Fruit fly (Drosophila melanogaster) whole organism, embryonic: ENCODE data around the gene Snx17.

Experiments
- Ada2b ChIP-seq: fragments of 200-800 bp; sonication (Bioruptor generic); IDR thresholded peaks from 2 replicates; pipeline ENCODE4 v1.3.6; 2022; ENCODE audit warnings: missing biosample characterization, missing genetic modification characterization
- Atf6 ChIP-seq: fragments of 200-800 bp; sonication (Bioruptor generic); IDR thresholded peaks from 2 replicates; pipeline ENCODE4 v1.3.6; 2022; ENCODE audit warnings: missing biosample characterization, missing genetic modification characterization
- Awh ChIP-seq: fragments of 200-800 bp; sonication (Bioruptor generic); IDR thresholded peaks from 2 replicates; pipeline ENCODE4, ENCODE4 v1.3.6; 2022; ENCODE audit warnings: missing biosample characterization, missing genetic modification characterization
- Bdp1 ChIP-seq: fragments of 200-800 bp; sonication (Bioruptor generic); optimal IDR thresholded peaks from 3 replicates; lab custom pipeline; 2016; ENCODE audit warnings: missing biosample characterization, missing genetic modification characterization
- CG10274 ChIP-seq: fragments of 200-800 bp; sonication (Bioruptor generic); optimal IDR thresholded peaks from 3 replicates; lab custom pipeline; 2017; ENCODE audit warnings: missing biosample characterization, mild to moderate bottlenecking, missing genetic modification characterization
- CG11085 ChIP-seq: fragments of 200-800 bp; sonication (Bioruptor generic); IDR thresholded peaks from 2 replicates; pipeline ENCODE4 v1.3.6; 2022; ENCODE audit warnings: missing biosample characterization, missing genetic modification characterization
- CG12659 ChIP-seq: fragments of 200-800 bp; sonication (Bioruptor generic); optimal IDR thresholded peaks from 3 replicates; lab custom pipeline; 2017; ENCODE audit warnings: mild to moderate bottlenecking, missing biosample characterization, missing genetic modification reagents, missing genetic modification characterization
- CG13287 ChIP-seq: fragments of 200-800 bp; sonication (Bioruptor generic); IDR thresholded peaks from 2 replicates; pipeline ENCODE4 v1.3.6; 2022; ENCODE audit warnings: missing biosample characterization, missing genetic modification characterization; ENCODE audit not compliant: partially characterized antibody
- CG13624 ChIP-seq: fragments of 200-800 bp; sonication (Bioruptor generic); optimal IDR thresholded peaks from 2 replicates; lab custom pipeline; 2016; ENCODE audit warnings: missing biosample characterization, missing genetic modification characterization
- CG14014 ChIP-seq: fragments of 200-800 bp; sonication (Bioruptor generic); IDR thresholded peaks from 2 replicates; pipeline ENCODE4 v1.3.6; 2022; ENCODE audit warnings: missing biosample characterization, missing genetic modification characterization
- CG14050 ChIP-seq: fragments of 200-800 bp; sonication (Bioruptor generic); IDR thresholded peaks from 3 replicates; pipeline ENCODE4 v1.3.6; 2022; ENCODE audit warnings: missing biosample characterization, missing genetic modification characterization
- CG14667 ChIP-seq: fragments of 200-800 bp; sonication (Bioruptor generic); IDR thresholded peaks from 2 replicates; pipeline ENCODE4 v1.3.6; 2022; ENCODE audit warnings: missing biosample characterization, missing genetic modification characterization
- CG1603 ChIP-seq: fragments of 200-800 bp; sonication (Bioruptor generic); optimal IDR thresholded peaks from 2 replicates; lab custom pipeline; 2019; ENCODE audit warnings: missing biosample characterization, mild to moderate bottlenecking, missing genetic modification characterization, moderate library complexity
- CG16815 ChIP-seq: fragments of 200-800 bp; sonication (Bioruptor generic); optimal IDR thresholded peaks from 3 replicates; lab custom pipeline; 2017; ENCODE audit warnings: missing biosample characterization, mild to moderate bottlenecking, missing genetic modification characterization
- CG2202 ChIP-seq: fragments of 200-800 bp; sonication (Bioruptor generic); optimal IDR thresholded peaks from 2 replicates; lab custom pipeline; 2018; ENCODE audit warnings: missing biosample characterization, mild to moderate bottlenecking, missing genetic modification characterization
- CG30431 ChIP-seq: fragments of 200-800 bp; sonication (Bioruptor generic); optimal IDR thresholded peaks from 2 replicates; lab custom pipeline; 2017; ENCODE audit warnings: missing biosample characterization, missing genetic modification characterization
- CG34422 ChIP-seq: fragments of 200-800 bp; sonication (Bioruptor generic); IDR thresholded peaks from 3 replicates; pipeline ENCODE4 v1.3.6; 2022; ENCODE audit warnings: missing biosample characterization, missing genetic modification characterization
- CG4360 ChIP-seq: fragments of 200-800 bp; sonication (Bioruptor generic); IDR thresholded peaks from 2 replicates; pipeline ENCODE4 v1.3.6; 2022; ENCODE audit warnings: missing biosample characterization, missing genetic modification characterization
- CG4404 ChIP-seq: fragments of 200-800 bp; sonication (Bioruptor generic); IDR thresholded peaks from 2 replicates; pipeline ENCODE4 v1.3.6; 2022; ENCODE audit warnings: missing biosample characterization, missing genetic modification characterization
- CG4617 ChIP-seq: fragments of 200-800 bp; sonication (Bioruptor generic); optimal IDR thresholded peaks from 3 replicates; lab custom pipeline; 2016; ENCODE audit warnings: missing biosample characterization, missing genetic modification characterization, borderline replicate concordance
- CG4854 ChIP-seq: fragments of 200-800 bp; sonication (Bioruptor generic); optimal IDR thresholded peaks from 2 replicates; lab custom pipeline; 2016; ENCODE audit warnings: missing biosample characterization, missing genetic modification characterization, inconsistent platforms
- CG7271 ChIP-seq: fragments of 200-800 bp; sonication (Bioruptor generic); optimal IDR thresholded peaks from 2 replicates; lab custom pipeline; 2018; ENCODE audit warnings: missing biosample characterization, mild to moderate bottlenecking, missing genetic modification characterization, moderate library complexity
- CG7745 ChIP-seq: fragments of 200-800 bp; sonication (Bioruptor generic); optimal IDR thresholded peaks from 2 replicates; lab custom pipeline; 2018; ENCODE audit warnings: missing biosample characterization, mild to moderate bottlenecking, missing genetic modification characterization, moderate library complexity
- CG7786 ChIP-seq: fragments of 200-800 bp; sonication (Bioruptor generic); optimal IDR thresholded peaks from 2 replicates; lab custom pipeline; 2016; ENCODE audit warnings: missing biosample characterization, missing genetic modification characterization
- Doc3 ChIP-seq: fragments of 200-800 bp; sonication (Bioruptor generic); IDR thresholded peaks from 3 replicates; pipeline ENCODE4 v1.3.6; 2022; ENCODE audit warnings: missing biosample characterization, missing genetic modification characterization; ENCODE audit not compliant: partially characterized antibody
- Dref ChIP-seq: fragments of 200-800 bp; sonication (Bioruptor generic); IDR thresholded peaks from 2 replicates; pipeline ENCODE4 v1.3.6; 2022; ENCODE audit warnings: missing biosample characterization, missing genetic modification characterization
- E2f1 ChIP-seq: fragments of 200-800 bp; sonication (Bioruptor generic); IDR thresholded peaks from 2 replicates; pipeline ENCODE4 v1.3.6; 2022; ENCODE audit warnings: missing biosample characterization, missing genetic modification characterization
- E2f2 ChIP-seq: fragments of 200-800 bp; sonication (Bioruptor generic); IDR thresholded peaks from 2 replicates; pipeline ENCODE4 v1.3.6; 2022; ENCODE audit warnings: missing biosample characterization, missing genetic modification characterization
- Ets97D ChIP-seq: fragments of 200-800 bp; sonication (Bioruptor generic); optimal IDR thresholded peaks from 3 replicates; lab custom pipeline; 2016; ENCODE audit warnings: missing biosample characterization, missing genetic modification characterization
- Med ChIP-seq: fragments of 200-800 bp; sonication (Bioruptor generic); peaks from one replicate; lab custom pipeline; 2016; ENCODE audit warnings: missing biosample characterization, missing genetic modification characterization, mild to moderate bottlenecking, inconsistent platforms, moderate library complexity
- Poxn ChIP-seq: fragments of 200-800 bp; sonication (Bioruptor generic); IDR thresholded peaks from 2 replicates; pipeline ENCODE4 v1.3.6; 2022; ENCODE audit warnings: missing biosample characterization, missing genetic modification characterization
- Spps ChIP-seq: fragments of 200-800 bp; sonication (Bioruptor generic); optimal IDR thresholded peaks from 2 replicates; lab custom pipeline; 2018; ENCODE audit warnings: missing biosample characterization, mild to moderate bottlenecking, missing genetic modification characterization
- ase ChIP-seq: fragments of 200-800 bp; sonication (Bioruptor generic); IDR thresholded peaks from 3 replicates; pipeline ENCODE4 v1.3.6; 2022; ENCODE audit warnings: missing biosample characterization, missing genetic modification characterization
- cato ChIP-seq: fragments of 200-800 bp; sonication (Bioruptor generic); optimal IDR thresholded peaks from 2 replicates; lab custom pipeline; 2016; ENCODE audit warnings: missing biosample characterization, missing genetic modification characterization, borderline replicate concordance
- chinmo ChIP-seq: fragments of 200-800 bp; sonication (Bioruptor generic); IDR thresholded peaks from 4 replicates; pipeline ENCODE4 v1.3.6; 2022; ENCODE audit warnings: missing biosample characterization, missing genetic modification characterization; ENCODE audit not compliant: partially characterized antibody
- crc ChIP-seq: fragments of 200-800 bp; sonication (Bioruptor generic); optimal IDR thresholded peaks from 2 replicates; lab custom pipeline; 2016; ENCODE audit warnings: missing biosample characterization, missing genetic modification characterization
- croc ChIP-seq: fragments of 200-800 bp; sonication (Bioruptor generic); conservative IDR thresholded peaks from 3 replicates; pipeline ENCODE4 v1.3.6; 2022; ENCODE audit warnings: missing biosample characterization, missing genetic modification characterization
- dimm ChIP-seq: fragments of 200-800 bp; sonication (Bioruptor generic); IDR thresholded peaks from 2 replicates; pipeline ENCODE4 v1.3.6; 2022; ENCODE audit warnings: missing biosample characterization, missing genetic modification characterization
- ems ChIP-seq: fragments of 200-800 bp; sonication (Bioruptor generic); optimal IDR thresholded peaks from 3 replicates; lab custom pipeline; 2016; ENCODE audit warnings: missing biosample characterization, missing genetic modification characterization
- eyg ChIP-seq: fragments of 200-800 bp; sonication (Bioruptor generic); optimal IDR thresholded peaks from 3 replicates; lab custom pipeline; 2016; ENCODE audit warnings: missing biosample characterization, missing genetic modification characterization
- fd102C ChIP-seq: fragments of 200-800 bp; sonication (Bioruptor generic); optimal IDR thresholded peaks from 2 replicates; lab custom pipeline; 2018; ENCODE audit warnings: missing biosample characterization, mild to moderate bottlenecking, missing genetic modification characterization, moderate library complexity
- gro ChIP-seq: fragments of 200-800 bp; sonication (Bioruptor generic); optimal IDR thresholded peaks from 2 replicates; lab custom pipeline; 2016; ENCODE audit warnings: missing biosample characterization, missing genetic modification characterization
- hbn ChIP-seq: fragments of 200-800 bp; sonication (Bioruptor generic); IDR thresholded peaks from 2 replicates; pipeline ENCODE4 v1.3.6; 2022; ENCODE audit warnings: missing biosample characterization, missing genetic modification characterization; ENCODE audit not compliant: partially characterized antibody
- ind ChIP-seq: fragments of 200-800 bp; sonication (Bioruptor generic); optimal IDR thresholded peaks from 3 replicates; lab custom pipeline; 2016; ENCODE audit warnings: missing biosample characterization, missing genetic modification characterization
- jing ChIP-seq: fragments of 200-800 bp; sonication (Bioruptor generic); optimal IDR thresholded peaks from 2 replicates; lab custom pipeline; 2018; ENCODE audit warnings: missing biosample characterization, mild to moderate bottlenecking, missing genetic modification characterization
- pho ChIP-seq: fragments of 200-800 bp; sonication (Bioruptor generic); optimal IDR thresholded peaks from 2 replicates; lab custom pipeline; 2016; ENCODE audit warnings: missing biosample characterization, missing genetic modification characterization
- phol ChIP-seq: fragments of 200-800 bp; sonication (Bioruptor generic); optimal IDR thresholded peaks from 3 replicates; lab custom pipeline; 2018; ENCODE audit warnings: missing biosample characterization, mild to moderate bottlenecking, missing genetic modification characterization, moderate library complexity
- schlank ChIP-seq: fragments of 200-800 bp; sonication (Bioruptor generic); optimal IDR thresholded peaks from 2 replicates; lab custom pipeline; 2018; ENCODE audit warnings: missing biosample characterization, mild to moderate bottlenecking, missing genetic modification characterization
- sna ChIP-seq: fragments of 200-800 bp; sonication (Bioruptor generic); IDR thresholded peaks from 2 replicates; pipeline ENCODE4 v1.3.6; 2022; ENCODE audit warnings: missing biosample characterization, missing genetic modification characterization; ENCODE audit not compliant: partially characterized antibody
- ttk ChIP-seq: fragments of 200-800 bp; sonication (Bioruptor generic); IDR thresholded peaks from 2 replicates; pipeline ENCODE4 v2.1.2; 2022; ENCODE audit warnings: missing biosample characterization, missing genetic modification characterization
- unc-4 ChIP-seq: fragments of 200-800 bp; sonication (Bioruptor generic); IDR thresholded peaks from 2 replicates; pipeline ENCODE4 v1.3.6; 2022; ENCODE audit warnings: missing biosample characterization, missing genetic modification characterization; ENCODE audit not compliant: partially characterized antibody
- wor ChIP-seq: fragments of 200-800 bp; sonication (Bioruptor generic); IDR thresholded peaks from 2 replicates; pipeline ENCODE4 v1.3.6; 2022; ENCODE audit warnings: missing biosample characterization, missing genetic modification characterization

The Snx17 gene

dm6 chr2L:10246785-10247190 is 40.0 kb upstream of the Snx17 start, which contains the start of gene chico (continued):
- TF ChIP-seq ttk (GFP tag; lab: Robert Waterston, UW) (no peak), CG7745 (tag; lab: Kevin White, UChicago) (no peak), CG4360 (GFP tag; lab: Robert Waterston, UW) (no peak), Bdp1 (GFP tag; lab: Kevin White, UChicago) (no peak), Atf6 (GFP tag; lab: Robert Waterston, UW) (0 out of 2 replicates have a peak, but pooled peaks have one; percentile 12), gro (peak; percentile 47), Dref (GFP tag; lab: Robert Waterston, UW) (peak; percentile 98), CG10274 (GFP tag; lab: Kevin White, UChicago) (no peak), Doc3 (GFP tag; lab: Robert Waterston, UW) (peak; percentile 50; the same call in 1 of the 3 replicates), CG12659 (peak; percentile 77), Ets97D (GFP tag; lab: Kevin White, UChicago) (peak; percentile 83), E2f2 (peak; percentile 74), CG13287 (GFP tag; lab: Robert Waterston, UW) (peak; percentile 60), CG1603 (peak; percentile 83), CG7786 (GFP tag; lab: Kevin White, UChicago) (no peak), E2f1 (GFP tag; lab: Robert Waterston, UW) (no peak), croc (GFP tag; lab: Robert Waterston, UW) (no peak), crc (GFP tag; lab: Kevin White, UChicago) (no peak), Poxn (no peak), sna (no peak; the same call in 1 of the 2 replicates), CG11085 (GFP tag; lab: Robert Waterston, UW) (no peak), CG14667 (GFP tag; lab: Robert Waterston, UW) (no peak), cato (GFP tag; lab: Kevin White, UChicago) (no peak), Awh (GFP tag; lab: Robert Waterston, UW) (no peak), jing (GFP tag; lab: Kevin White, UChicago) (no peak), CG4854 (GFP tag; lab: Kevin White, UChicago) (peak; percentile 4), CG14014 (no peak), Med (peak; percentile 83), CG14050 (GFP tag; lab: Robert Waterston, UW) (no peak), CG7271 (tag; lab: Kevin White, UChicago) (no peak), phol (peak; percentile 43), CG4617 (GFP tag; lab: Kevin White, UChicago) (peak; percentile 63), eyg (GFP tag; lab: Kevin White, UChicago) (no peak), Spps (peak; percentile 0), CG4404 (GFP tag; lab: Robert Waterston, UW) (no peak), CG2202 (tag; lab: Kevin White, UChicago) (no peak), CG16815 (GFP tag; lab: Kevin White, UChicago) (no peak), ems (no peak), fd102C (GFP tag; lab: Kevin White, UChicago) (no peak), chinmo (GFP tag; lab: Robert Waterston, UW) (peak; percentile 76; the same call in 2 of the 4 replicates), unc-4 (peak; percentile 62), ind (GFP tag; lab: Kevin White, UChicago) (no peak), CG13624 (GFP tag; lab: Kevin White, UChicago) (peak; percentile 68), CG30431 (GFP tag; lab: Kevin White, UChicago) (no peak), Ada2b (no peak), hbn (peak; percentile 52), dimm (GFP tag; lab: Robert Waterston, UW) (no peak), schlank (tag; lab: Kevin White, UChicago) (no peak), pho (GFP tag; lab: Kevin White, UChicago) (no peak), ase (GFP tag; lab: Robert Waterston, UW) (no peak), wor (no peak), CG34422 (peak; percentile 63; the same call in 1 of the 3 replicates)
